Fruit fly (Drosophila melanogaster) Kc167 (cell line): ENCODE measurements around the gene PyK.

Experiments
- Myc ChIP-seq: fragments of >200 bp; optimal IDR thresholded peaks from 2 replicates; lab custom pipeline; 2017; ENCODE audit warnings: missing external identifiers
- Sin3A ChIP-seq: fragments of >200 bp; optimal IDR thresholded peaks from 2 replicates; lab custom pipeline; 2018; ENCODE audit warnings: missing external identifiers
- h ChIP-seq: fragments of >200 bp; optimal IDR thresholded peaks from 3 replicates; lab custom pipeline; 2018; ENCODE audit warnings: missing external identifiers
- insv ChIP-seq: fragments of >200 bp; optimal IDR thresholded peaks from 3 replicates; lab custom pipeline; 2018; ENCODE audit warnings: missing external identifiers
- psq ChIP-seq: fragments of >200 bp; optimal IDR thresholded peaks from 2 replicates; lab custom pipeline; 2017; ENCODE audit warnings: missing external identifiers
- ttk ChIP-seq: sonication (Bioruptor generic); optimal IDR thresholded peaks from 2 replicates; lab custom pipeline; 2017; ENCODE audit warnings: missing external identifiers

- TF ChIP-seq h (lab: Kevin White, UChicago) (no peak), psq (lab: Kevin White, UChicago) (no peak), ttk (lab: Kevin White, UChicago) (no peak), Sin3A (lab: Kevin White, UChicago) (no peak), Myc (no peak), insv (lab: Kevin White, UChicago) (no peak)
Measured at dm6 chr3R:22342708-22343107, 24.6 kb upstream of the PyK start.
